Worm (Caenorhabditis elegans): Measurements from ENCODE around the gene unc-85.
A peak's percentile ranks its signal among the peaks of the same experiment; 100 is the strongest.

ce11 chrII:4698266-4698771 is 3.5 kb upstream of the unc-85 start, which contains the start of the genes rpn-5 and scc-1:
- peak; percentile 92 for TF ChIP-seq dpl-1 (GFP tag; optimal IDR thresholded peaks at IDR 0.05)
- peak in 1 of 2 experiments; percentile 22 for TF ChIP-seq hif-1 (tag; optimal IDR thresholded peaks at IDR 0.05)
- TF ChIP-seq fos-1 (tag; optimal IDR thresholded peaks at IDR 0.05): no peak
- peak; percentile 33 for TF ChIP-seq rbr-2 (tag; optimal IDR thresholded peaks at IDR 0.05)
- TF ChIP-seq Y48G9A.11 (GFP tag; IDR thresholded peaks at IDR 0.05): no peak
- TF ChIP-seq ztf-11 (tag; optimal IDR thresholded peaks at IDR 0.05): no peak
- TF ChIP-seq arid-1 (GFP tag; conservative IDR thresholded peaks at IDR 0.05): no peak
- no peak for TF ChIP-seq ama-1 (optimal IDR thresholded peaks at IDR 0.05)
- TF ChIP-seq T20F7.1 (GFP tag; optimal IDR thresholded peaks at IDR 0.05): no peak
- no peak for TF ChIP-seq zfp-3 (GFP tag; conservative IDR thresholded peaks at IDR 0.05)

All from whole organism, L4 larva.